Fruit fly (Drosophila melanogaster) whole organism, prepupa: Measurements from ENCODE around the gene CG8630.

Experiments used
- Blimp-1 ChIP-seq: fragments of 200-800 bp; sonication (Bioruptor generic); optimal IDR thresholded peaks from 3 replicates; lab custom pipeline; 2017; ENCODE audit warnings: missing biosample characterization, missing genetic modification characterization, mild to moderate bottlenecking, moderate library complexity, missing genetic modification reagents
- CG10631 ChIP-seq: fragments of 200-800 bp; sonication (Bioruptor generic); optimal IDR thresholded peaks from 2 replicates; lab custom pipeline; 2016; ENCODE audit warnings: missing biosample characterization, missing genetic modification characterization
- CG11294 ChIP-seq: fragments of 200-800 bp; sonication (Bioruptor generic); IDR thresholded peaks from 2 replicates; pipeline ENCODE4 v1.3.6; 2022; ENCODE audit warnings: missing biosample characterization, missing genetic modification characterization
- CG11902 ChIP-seq: fragments of 200-800 bp; sonication (Bioruptor generic); optimal IDR thresholded peaks from 3 replicates; lab custom pipeline; 2016; ENCODE audit warnings: missing biosample characterization, missing genetic modification characterization
- CG3032 ChIP-seq: fragments of 200-800 bp; optimal IDR thresholded peaks from 2 replicates; lab custom pipeline; 2019; ENCODE audit warnings: missing biosample characterization, mild to moderate bottlenecking, missing genetic modification characterization, moderate library complexity
- CG32006 ChIP-seq: fragments of 200-800 bp; sonication (Bioruptor generic); optimal IDR thresholded peaks from 3 replicates; lab custom pipeline; 2017; ENCODE audit warnings: missing biosample characterization, mild to moderate bottlenecking, missing genetic modification characterization
- CG34406 ChIP-seq: fragments of 200-800 bp; sonication (Bioruptor generic); optimal IDR thresholded peaks from 3 replicates; lab custom pipeline; 2016; ENCODE audit warnings: missing biosample characterization, missing genetic modification characterization
- CG3919 ChIP-seq: fragments of 200-800 bp; sonication (Bioruptor generic); optimal IDR thresholded peaks from 3 replicates; lab custom pipeline; 2016; ENCODE audit warnings: missing biosample characterization, missing genetic modification characterization
- CG6276 ChIP-seq: fragments of 200-800 bp; sonication (Bioruptor generic); optimal IDR thresholded peaks from 2 replicates; lab custom pipeline; 2017; ENCODE audit warnings: missing biosample characterization, mild to moderate bottlenecking, missing genetic modification characterization
- CG7368 ChIP-seq: fragments of 200-800 bp; sonication (Bioruptor generic); optimal IDR thresholded peaks from 3 replicates; lab custom pipeline; 2016; ENCODE audit warnings: missing biosample characterization, missing genetic modification characterization
- CG8119 ChIP-seq: fragments of 200-800 bp; sonication (Bioruptor generic); IDR thresholded peaks from 3 replicates; pipeline ENCODE4 v1.3.6; 2022; ENCODE audit warnings: missing biosample characterization, missing genetic modification characterization
- Eip75B ChIP-seq: fragments of 200-800 bp; sonication (Bioruptor generic); optimal IDR thresholded peaks from 3 replicates; lab custom pipeline; 2016; ENCODE audit warnings: missing biosample characterization, missing genetic modification characterization
- Hr38 ChIP-seq: sonication (Bioruptor generic); optimal IDR thresholded peaks from 2 replicates; lab custom pipeline; 2016; ENCODE audit warnings: missing biosample characterization, missing genetic modification characterization
- Met ChIP-seq: fragments of 200-800 bp; sonication (Bioruptor generic); optimal IDR thresholded peaks from 3 replicates; lab custom pipeline; 2016; ENCODE audit warnings: missing biosample characterization, missing genetic modification characterization
- Smox ChIP-seq: fragments of 200-800 bp; sonication (Bioruptor generic); optimal IDR thresholded peaks from 3 replicates; lab custom pipeline; 2016; ENCODE audit warnings: missing biosample characterization, missing genetic modification characterization
- Sox102F ChIP-seq: fragments of 200-800 bp; sonication (Bioruptor generic); optimal IDR thresholded peaks from 2 replicates; lab custom pipeline; 2016; ENCODE audit warnings: missing biosample characterization, mild to moderate bottlenecking, missing genetic modification characterization
- Sox14 ChIP-seq: fragments of 200-800 bp; sonication (Bioruptor generic); optimal IDR thresholded peaks from 3 replicates; lab custom pipeline; 2016; ENCODE audit warnings: missing biosample characterization, missing genetic modification characterization
- acj6 ChIP-seq: fragments of 200-800 bp; sonication (Bioruptor generic); optimal IDR thresholded peaks from 3 replicates; lab custom pipeline; 2016; ENCODE audit warnings: missing biosample characterization, missing genetic modification characterization
- cyc ChIP-seq: fragments of 200-800 bp; sonication (Bioruptor generic); optimal IDR thresholded peaks from 3 replicates; lab custom pipeline; 2016; ENCODE audit warnings: missing biosample characterization, missing genetic modification characterization
- dac ChIP-seq: fragments of 200-800 bp; sonication (Bioruptor generic); optimal IDR thresholded peaks from 2 replicates; lab custom pipeline; 2017; ENCODE audit warnings: missing biosample characterization, mild to moderate bottlenecking, missing genetic modification characterization
- dsx ChIP-seq: fragments of 200-800 bp; optimal IDR thresholded peaks from 3 replicates; lab custom pipeline; 2019; ENCODE audit warnings: missing biosample characterization, mild to moderate bottlenecking, missing genetic modification characterization, moderate library complexity; ENCODE audit not compliant: poor library complexity, severe bottlenecking
- fd59A ChIP-seq: fragments of 200-800 bp; sonication (Bioruptor generic); optimal IDR thresholded peaks from 2 replicates; lab custom pipeline; 2017; ENCODE audit warnings: missing biosample characterization, mild to moderate bottlenecking, missing genetic modification characterization, missing genetic modification reagents
- fd85E ChIP-seq: fragments of 200-800 bp; sonication (Bioruptor generic); optimal IDR thresholded peaks from 3 replicates; lab custom pipeline; 2016; ENCODE audit warnings: missing biosample characterization, missing genetic modification characterization
- fkh ChIP-seq: fragments of 200-800 bp; sonication (Bioruptor generic); optimal IDR thresholded peaks from 3 replicates; lab custom pipeline; 2017; ENCODE audit warnings: missing biosample characterization, mild to moderate bottlenecking, missing genetic modification characterization, moderate library complexity
- net ChIP-seq: fragments of 200-800 bp; sonication (Bioruptor generic); optimal IDR thresholded peaks from 3 replicates; lab custom pipeline; 2016; ENCODE audit warnings: missing biosample characterization, missing genetic modification characterization
- pdm3 ChIP-seq: fragments of 200-800 bp; sonication (Bioruptor generic); optimal IDR thresholded peaks from 3 replicates; lab custom pipeline; 2016; ENCODE audit warnings: missing biosample characterization, missing genetic modification characterization
- spab ChIP-seq: fragments of 200-800 bp; sonication (Bioruptor generic); optimal IDR thresholded peaks from 2 replicates; lab custom pipeline; 2017; ENCODE audit warnings: missing biosample characterization, mild to moderate bottlenecking, missing genetic modification characterization, missing genetic modification reagents
- ss ChIP-seq, 2 experiments: fragments of 200-800 bp; sonication (Bioruptor generic); optimal IDR thresholded peaks; 2 replicates in 1 of 2; 3 replicates in 1 of 2; lab custom pipeline; 2017 to 2018; ENCODE audit warnings: mild to moderate bottlenecking in 2 of 2, missing biosample characterization in 2 of 2, missing genetic modification characterization in 2 of 2, moderate library complexity in 1 of 2
- svp ChIP-seq: fragments of 200-800 bp; sonication (Bioruptor generic); peaks from one replicate; lab custom pipeline; 2016; ENCODE audit warnings: missing biosample characterization, missing genetic modification characterization

CG8630 gene

dm6 chr3R:13319873-13320272, 40.4 kb downstream of the CG8630 start (continued):
- TF ChIP-seq CG3032 (tag; lab: Kevin White, UChicago) (no peak), CG7368 (GFP tag; lab: Kevin White, UChicago) (no peak), CG3919 (GFP tag; lab: Kevin White, UChicago) (peak; percentile 40), dsx (GFP tag; lab: Kevin White, UChicago) (no peak), Blimp-1 (GFP tag; lab: Kevin White, UChicago) (no peak), CG11902 (GFP tag; lab: Kevin White, UChicago) (no peak), fkh (GFP tag; lab: Kevin White, UChicago) (no peak), acj6 (GFP tag; lab: Kevin White, UChicago) (peak; percentile 2), svp (GFP tag; lab: Kevin White, UChicago) (no peak)

- TF ChIP-seq fd85E (GFP tag; lab: Kevin White, UChicago), result no peak
- TF ChIP-seq fd59A, result no peak
- no peak for TF ChIP-seq spab
- TF ChIP-seq CG11902 (GFP tag; lab: Kevin White, UChicago), result no peak
- no peak for TF ChIP-seq Met (GFP tag; lab: Kevin White, UChicago)
- TF ChIP-seq CG10631, result no peak
- TF ChIP-seq CG11294, result no peak
- TF ChIP-seq CG7368 (GFP tag; lab: Kevin White, UChicago), result no peak
- TF ChIP-seq Sox14 (GFP tag; lab: Kevin White, UChicago), result no peak
Observed at dm6 chr3R:13333031-13333430, 53.5 kb downstream of the CG8630 start.

- TF ChIP-seq Met (GFP tag; lab: Kevin White, UChicago) (no peak), Smox (GFP tag; lab: Kevin White, UChicago) (no peak), CG8119 (GFP tag; lab: Robert Waterston, UW) (no peak), Sox102F (no peak), CG32006 (GFP tag; lab: Kevin White, UChicago) (no peak), dac (no peak), Eip75B (GFP tag; lab: Kevin White, UChicago) (no peak), net (no peak), Hr38 (GFP tag; lab: Kevin White, UChicago) (no peak), dsx (GFP tag; lab: Kevin White, UChicago) (no peak), CG11294 (no peak), pdm3 (GFP tag; lab: Kevin White, UChicago) (no peak), cyc (no peak), CG6276 (GFP tag; lab: Kevin White, UChicago) (no peak), ss (GFP tag; optimal IDR thresholded peaks at IDR 0.05; lab: Kevin White, UChicago) (no peak), CG34406 (GFP tag; lab: Kevin White, UChicago) (no peak)
Observed at dm6 chr3R:13334007-13334406, 54.5 kb downstream of the CG8630 start, which contains the start of gene PK2-R2. Gene PK2-R2, minus strand, starts transcription at chr3R:13334166.
